Worm (Caenorhabditis elegans): ENCODE data around the gene her-1.

Gene her-1

ce11 chrV:9703549-9703948, 6.7 kb downstream of the her-1 start:
- TF ChIP-seq aly-1 (tag; optimal IDR thresholded peaks at IDR 0.05) (no peak), hnd-1 (tag; optimal IDR thresholded peaks at IDR 0.05) (no peak), scrt-1 (GFP tag; IDR thresholded peaks at IDR 0.05) (no peak)

DNA sequence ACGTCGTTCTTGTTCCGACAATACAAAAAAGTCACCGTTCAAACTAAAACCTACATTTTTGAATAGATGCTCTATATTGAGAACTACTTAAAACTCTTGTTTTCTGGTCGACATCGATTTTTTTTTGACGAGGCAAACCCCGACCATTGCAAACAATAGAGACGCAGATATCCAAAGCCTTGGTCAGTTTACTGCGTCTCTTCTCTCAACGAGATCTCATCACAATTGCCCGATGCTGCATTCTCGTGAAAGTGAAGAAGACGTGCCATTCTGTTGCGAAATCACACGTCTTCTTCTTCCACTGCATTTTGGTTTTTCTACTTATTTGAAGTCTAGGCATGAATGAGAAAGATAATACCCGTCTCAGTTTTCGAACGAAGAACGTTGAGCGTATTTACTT, 7.6 kb downstream of the her-1 start:
- TF ChIP-seq hmbx-1 (tag; optimal IDR thresholded peaks at IDR 0.05) (no peak), hmg-4 (GFP tag; optimal IDR thresholded peaks at IDR 0.05) (no peak), F13C5.2 (tag; optimal IDR thresholded peaks at IDR 0.05) (no peak)

- TF ChIP-seq hmg-4 (GFP tag; optimal IDR thresholded peaks at IDR 0.05) (no peak), pes-1 (GFP tag; IDR thresholded peaks at IDR 0.05) (no peak), tbx-37 (GFP tag; conservative IDR thresholded peaks at IDR 0.05) (no peak), aly-1 (tag; optimal IDR thresholded peaks at IDR 0.05) (no peak), ceh-13 (GFP tag; optimal IDR thresholded peaks at IDR 0.05) (no peak), ceh-36 (tag; optimal IDR thresholded peaks at IDR 0.05) (no peak), hnd-1 (tag; optimal IDR thresholded peaks at IDR 0.05) (no peak), flt-1 (GFP tag; IDR thresholded peaks at IDR 0.05) (no peak), scrt-1 (GFP tag; IDR thresholded peaks at IDR 0.05) (no peak), tra-4 (tag; optimal IDR thresholded peaks at IDR 0.05) (no peak), ama-1 (optimal IDR thresholded peaks at IDR 0.05) (no peak), sea-1 (GFP tag; conservative IDR thresholded peaks at IDR 0.05) (no peak), B0310.2 (tag; optimal IDR thresholded peaks at IDR 0.05) (no peak), F13C5.2 (tag; optimal IDR thresholded peaks at IDR 0.05) (no peak), ets-7 (tag; optimal IDR thresholded peaks at IDR 0.05) (no peak), tbx-11 (GFP tag; IDR thresholded peaks at IDR 0.05) (no peak), hmbx-1 (tag; optimal IDR thresholded peaks at IDR 0.05) (no peak)
Observed at ce11 chrV:9706592-9706991, 9.8 kb downstream of the her-1 start.

- no peak for TF ChIP-seq tra-4 (tag; optimal IDR thresholded peaks at IDR 0.05)
- no peak for TF ChIP-seq F13C5.2 (tag; optimal IDR thresholded peaks at IDR 0.05)
- TF ChIP-seq aly-1 (tag; optimal IDR thresholded peaks at IDR 0.05), result no peak
- no peak for TF ChIP-seq ceh-13 (GFP tag; optimal IDR thresholded peaks at IDR 0.05)
- no peak for TF ChIP-seq tbx-11 (GFP tag; IDR thresholded peaks at IDR 0.05)
- no peak for TF ChIP-seq scrt-1 (GFP tag; IDR thresholded peaks at IDR 0.05)
- no peak for TF ChIP-seq sea-1 (GFP tag; conservative IDR thresholded peaks at IDR 0.05)
- no peak for TF ChIP-seq hmg-4 (GFP tag; optimal IDR thresholded peaks at IDR 0.05)
Observed at ce11 chrV:9709747-9710146, 12.9 kb downstream of the her-1 start, which contains the start of gene tag-120. Gene tag-120 (minus strand): TSS chrV:9709814.

ce11 chrV:9711174-9711573, 14.4 kb downstream of the her-1 start:
- TF ChIP-seq flt-1 (GFP tag; IDR thresholded peaks at IDR 0.05) (no peak), sea-1 (GFP tag; conservative IDR thresholded peaks at IDR 0.05) (no peak), ceh-36 (tag; optimal IDR thresholded peaks at IDR 0.05) (no peak), scrt-1 (GFP tag; IDR thresholded peaks at IDR 0.05) (no peak), ceh-13 (GFP tag; optimal IDR thresholded peaks at IDR 0.05) (no peak), tra-4 (tag; optimal IDR thresholded peaks at IDR 0.05) (no peak), aly-1 (tag; optimal IDR thresholded peaks at IDR 0.05) (no peak), hmbx-1 (tag; optimal IDR thresholded peaks at IDR 0.05) (no peak), B0310.2 (tag; optimal IDR thresholded peaks at IDR 0.05) (no peak), tbx-11 (GFP tag; IDR thresholded peaks at IDR 0.05) (no peak), hnd-1 (tag; optimal IDR thresholded peaks at IDR 0.05) (no peak), tbx-37 (GFP tag; conservative IDR thresholded peaks at IDR 0.05) (no peak), pes-1 (GFP tag; IDR thresholded peaks at IDR 0.05) (no peak), F13C5.2 (tag; optimal IDR thresholded peaks at IDR 0.05) (no peak), hmg-4 (GFP tag; optimal IDR thresholded peaks at IDR 0.05) (no peak), ama-1 (optimal IDR thresholded peaks at IDR 0.05) (no peak)

- TF ChIP-seq sea-1 (GFP tag; conservative IDR thresholded peaks at IDR 0.05) (no peak), hmbx-1 (tag; optimal IDR thresholded peaks at IDR 0.05) (no peak), hnd-1 (tag; optimal IDR thresholded peaks at IDR 0.05) (no peak), aly-1 (tag; optimal IDR thresholded peaks at IDR 0.05) (no peak), tbx-11 (GFP tag; IDR thresholded peaks at IDR 0.05) (no peak), tra-4 (tag; optimal IDR thresholded peaks at IDR 0.05) (no peak), F13C5.2 (tag; optimal IDR thresholded peaks at IDR 0.05) (no peak), ceh-36 (tag; optimal IDR thresholded peaks at IDR 0.05) (no peak), ets-7 (tag; optimal IDR thresholded peaks at IDR 0.05) (no peak), hmg-4 (GFP tag; optimal IDR thresholded peaks at IDR 0.05) (no peak), ceh-13 (GFP tag; optimal IDR thresholded peaks at IDR 0.05) (no peak), pes-1 (GFP tag; IDR thresholded peaks at IDR 0.05) (no peak), ama-1 (optimal IDR thresholded peaks at IDR 0.05) (no peak), flt-1 (GFP tag; IDR thresholded peaks at IDR 0.05) (no peak), tbx-37 (GFP tag; conservative IDR thresholded peaks at IDR 0.05) (no peak), scrt-1 (GFP tag; IDR thresholded peaks at IDR 0.05) (no peak), B0310.2 (tag; optimal IDR thresholded peaks at IDR 0.05) (no peak)
Observed at ce11 chrV:9712418-9713173, 15.8 kb downstream of the her-1 start.

DNA sequence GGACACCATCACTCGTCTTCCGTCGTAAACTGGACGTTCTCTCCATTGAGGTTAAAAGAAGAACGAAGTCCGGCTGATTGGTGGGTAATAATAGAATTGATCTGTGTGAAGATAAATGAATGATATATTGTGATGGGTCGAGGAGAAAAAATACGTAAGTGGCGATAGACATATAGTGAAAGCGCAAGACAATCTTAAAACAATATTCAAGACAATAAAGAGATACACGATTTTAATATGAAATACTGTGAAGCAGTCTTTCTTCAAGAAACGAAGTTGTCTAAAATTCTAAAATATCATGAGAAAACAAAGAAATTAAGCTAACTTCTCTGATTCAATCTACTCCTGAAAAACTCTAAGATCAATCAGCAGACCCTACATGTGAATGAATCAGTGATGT, 16.7 kb downstream of the her-1 start, which contains the start of gene F40F9.10:
Gene F40F9.10, minus strand, starts transcription at position 101 of the 400 bp plus-strand sequence.
- TF ChIP-seq B0310.2 (tag; optimal IDR thresholded peaks at IDR 0.05) (no peak), ama-1 (optimal IDR thresholded peaks at IDR 0.05) (no peak), hmg-4 (GFP tag; optimal IDR thresholded peaks at IDR 0.05) (no peak)

- no peak for TF ChIP-seq B0310.2 (tag; optimal IDR thresholded peaks at IDR 0.05)
- no peak for TF ChIP-seq pes-1 (GFP tag; IDR thresholded peaks at IDR 0.05)
- no peak for TF ChIP-seq ceh-36 (tag; optimal IDR thresholded peaks at IDR 0.05)
- TF ChIP-seq flt-1 (GFP tag; IDR thresholded peaks at IDR 0.05), result no peak
- no peak for TF ChIP-seq F13C5.2 (tag; optimal IDR thresholded peaks at IDR 0.05)
- TF ChIP-seq hnd-1 (tag; optimal IDR thresholded peaks at IDR 0.05), result no peak
- no peak for TF ChIP-seq hmbx-1 (tag; optimal IDR thresholded peaks at IDR 0.05)
- TF ChIP-seq tbx-37 (GFP tag; conservative IDR thresholded peaks at IDR 0.05), result no peak
Observed at ce11 chrV:9714909-9715308, 18.1 kb downstream of the her-1 start, which contains the start of gene F40F9.3. Gene F40F9.3 (plus strand): TSS chrV:9715209.

Data from whole organism, early embryonic.